Worm (Caenorhabditis elegans) whole organism, dauer: ENCODE results near the gene B0478.3.

ENCODE experiments used
- unc-62 ChIP-seq: sonication (generic microtip); optimal IDR thresholded peaks from 2 replicates; lab custom pipeline; 2017; ENCODE audit warnings: missing biosample characterization, missing genetic modification reagents, missing genetic modification characterization

The B0478.3 gene

DNA sequence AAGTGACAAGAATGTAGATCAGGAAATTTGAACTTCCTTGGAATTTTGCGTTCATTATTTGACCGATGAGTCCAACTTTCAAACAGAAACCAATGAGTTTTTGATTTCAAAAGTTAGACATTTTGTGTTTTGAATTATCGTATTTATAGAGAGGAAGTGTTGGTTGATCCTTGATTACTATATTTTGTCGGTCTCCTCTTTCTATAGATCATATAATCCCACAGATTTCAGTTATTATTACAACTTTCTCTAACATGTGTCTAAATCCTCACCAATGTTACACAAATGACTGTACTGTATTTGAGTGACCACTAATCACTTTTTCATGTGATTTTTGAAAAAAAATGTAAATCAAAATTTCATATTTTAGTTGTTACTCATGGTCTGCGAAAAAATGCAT, at the start of gene B0478.3:
Gene B0478.3, minus strand, starts transcription at position 101 of the 400 bp plus-strand sequence.
- TF ChIP-seq unc-62 (GFP tag; lab: Kevin White, UChicago) = no peak

ce11 chrIV:7012731-7013445, 48.5 kb upstream of the B0478.3 start:
- TF ChIP-seq unc-62 (GFP tag; lab: Kevin White, UChicago) = no peak

DNA sequence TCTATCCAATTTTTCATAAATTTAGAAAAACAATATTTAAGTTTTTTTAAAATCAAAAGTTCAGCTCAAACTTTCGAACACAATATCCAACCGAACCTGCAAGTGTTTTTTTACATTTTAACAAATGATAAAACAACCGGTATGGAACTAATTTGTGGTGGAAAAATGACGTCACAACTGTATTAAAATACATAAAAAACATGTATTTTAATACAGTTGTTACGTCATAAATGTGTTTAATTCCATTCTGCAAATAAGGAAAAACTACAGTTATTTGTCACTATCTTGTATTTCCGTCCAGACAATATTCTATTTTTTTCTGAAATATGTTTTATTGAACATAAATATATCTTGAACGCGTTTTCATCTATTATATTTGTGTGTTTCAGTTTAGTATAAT, 47.8 kb upstream of the B0478.3 start:
- no peak for TF ChIP-seq unc-62 (GFP tag; lab: Kevin White, UChicago)

ce11 chrIV:7011728-7012127, 47.3 kb upstream of the B0478.3 start, which contains the start of gene trxr-1:
trxr-1 (plus strand) TSS chrIV:7011954.
- no peak for TF ChIP-seq unc-62 (GFP tag; lab: Kevin White, UChicago)

- TF ChIP-seq unc-62 (GFP tag; lab: Kevin White, UChicago) = no peak
Measured at ce11 chrIV:7010835-7011234, 46.4 kb upstream of the B0478.3 start, which contains the start of gene C25A8.1. C25A8.1 (plus strand) TSS chrIV:7011135.

DNA sequence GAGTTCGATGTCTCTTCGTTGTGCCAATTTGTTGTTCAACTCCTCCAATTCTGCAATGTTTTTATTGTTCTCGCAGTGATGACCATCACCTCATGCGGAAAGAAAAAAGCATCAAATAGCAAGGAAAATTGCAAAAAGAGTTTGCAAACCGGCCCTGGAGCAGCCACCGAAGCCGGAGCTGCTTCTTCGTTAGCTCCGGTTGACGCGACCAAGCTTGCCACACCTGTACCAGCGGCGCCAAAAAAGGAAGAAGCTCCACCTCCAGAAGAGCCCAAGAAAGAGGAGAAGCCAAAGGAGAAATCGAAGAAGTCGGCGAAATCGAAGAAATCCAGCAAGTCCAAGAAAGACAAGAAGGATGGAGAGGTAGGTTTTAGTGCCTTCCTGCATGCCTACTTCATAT, 45.8 kb upstream of the B0478.3 start:
- TF ChIP-seq unc-62 (GFP tag; lab: Kevin White, UChicago) = no peak

DNA sequence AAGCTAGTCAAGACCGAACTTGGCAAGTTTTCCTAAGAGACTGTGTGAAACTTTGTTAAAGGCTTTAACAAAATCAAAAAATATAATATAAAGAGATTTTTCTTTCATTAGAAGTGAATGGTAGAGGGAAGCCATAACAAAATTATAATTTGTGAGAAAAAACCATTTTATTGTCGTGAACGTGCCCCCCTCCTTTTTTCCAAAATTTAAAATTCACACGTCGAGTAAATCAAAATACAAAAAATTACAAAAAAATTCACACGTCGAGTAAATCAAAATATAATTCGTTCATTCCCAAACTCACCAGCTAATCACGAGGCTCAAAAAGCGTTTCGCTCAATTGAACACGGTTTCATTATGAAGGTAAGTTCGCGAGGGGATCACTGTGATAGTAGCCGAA, 45.1 kb upstream of the B0478.3 start, which contains the start of gene C25A8.2:
Gene C25A8.2, plus strand, starts transcription at position 301 of the 400 bp plus-strand sequence.
- TF ChIP-seq unc-62 (GFP tag; lab: Kevin White, UChicago) = no peak

DNA sequence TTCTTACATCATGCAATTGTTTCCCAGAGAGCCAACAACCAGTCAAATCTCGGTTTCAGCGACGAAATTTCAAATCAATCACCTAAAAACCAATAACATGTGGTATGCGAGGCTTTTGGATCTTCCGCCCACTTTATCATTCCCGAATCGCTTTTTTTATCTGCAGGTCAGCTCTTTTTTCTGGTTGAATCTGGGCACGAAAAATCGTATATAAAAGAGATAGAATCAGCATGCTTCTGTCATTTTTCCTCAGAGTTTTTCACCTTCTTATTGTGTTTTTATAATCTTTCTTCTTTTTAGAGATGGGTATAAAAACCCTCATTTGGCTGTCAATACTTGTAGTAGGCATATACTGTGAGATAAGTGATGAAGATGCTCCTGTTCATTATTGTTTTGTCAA, 38.9 kb upstream of the B0478.3 start, which contains the start of gene cht-3:
Gene cht-3, plus strand, starts transcription at position 301 of the 400 bp plus-strand sequence.
- TF ChIP-seq unc-62 (GFP tag; lab: Kevin White, UChicago) = no peak

DNA sequence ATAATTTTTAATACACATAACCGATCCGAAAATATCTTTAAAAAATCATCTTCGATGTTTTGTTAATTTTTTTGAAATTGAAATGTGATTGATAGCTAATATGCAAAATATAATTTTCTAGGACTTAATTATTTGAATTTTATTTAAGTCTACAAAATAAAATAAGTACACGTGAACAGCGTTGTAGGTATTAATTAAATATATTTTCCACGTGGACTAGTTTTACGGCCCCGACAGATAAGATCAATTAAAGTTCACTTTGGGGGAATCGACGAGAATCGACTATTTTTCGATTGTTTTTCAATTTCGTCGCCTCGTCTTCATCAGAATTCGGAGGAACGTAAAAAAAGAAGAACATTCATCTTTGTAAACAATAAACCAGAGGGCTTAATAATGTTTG, 34.8 kb upstream of the B0478.3 start, which contains the start of gene C25A8.5:
Gene C25A8.5, plus strand, starts transcription at position 301 of the 400 bp plus-strand sequence.
- TF ChIP-seq unc-62 (GFP tag; lab: Kevin White, UChicago) = no peak

DNA sequence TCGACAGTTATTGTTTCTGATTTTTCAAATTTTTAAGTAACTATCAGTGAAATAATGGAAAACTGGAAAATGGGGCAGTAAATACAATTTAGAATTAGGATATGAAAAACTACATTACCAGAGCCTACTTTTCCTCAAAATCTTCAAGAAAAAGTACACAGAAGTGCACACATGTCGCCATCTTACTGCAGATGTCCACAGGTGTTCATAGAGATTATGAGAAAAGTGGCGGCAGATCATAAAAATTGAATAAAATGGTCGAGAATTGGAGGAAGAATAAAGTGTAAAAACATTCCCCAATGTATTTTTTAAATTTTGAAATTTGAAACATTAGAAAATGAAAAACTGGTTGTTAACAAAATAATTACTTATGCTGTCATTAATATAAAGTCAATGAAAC, 33.5 kb upstream of the B0478.3 start:
- TF ChIP-seq unc-62 (GFP tag; lab: Kevin White, UChicago) = no peak

- TF ChIP-seq unc-62 (GFP tag; lab: Kevin White, UChicago) = no peak
Measured at ce11 chrIV:6991070-6991469, 26.7 kb upstream of the B0478.3 start.

DNA sequence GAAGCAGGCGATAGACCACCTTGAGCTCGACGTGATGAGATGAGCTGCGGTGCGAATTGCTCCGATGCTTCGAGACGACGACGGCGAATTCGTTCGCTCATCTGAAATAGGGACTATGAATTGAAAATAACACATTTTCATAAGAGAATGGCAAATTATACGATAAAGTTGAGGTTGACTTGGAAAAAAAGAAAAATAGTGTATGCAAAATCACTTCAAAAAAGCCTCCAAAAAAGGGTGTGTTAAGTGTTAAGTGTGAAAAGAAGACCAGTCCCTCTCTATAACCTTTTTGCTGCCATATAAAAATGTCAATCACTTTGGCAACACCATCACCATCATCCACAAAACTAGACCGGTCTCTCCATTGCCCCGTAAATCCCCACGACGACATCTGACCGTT, 22.4 kb upstream of the B0478.3 start, which contains the start of gene prkl-1:
Gene prkl-1, minus strand, starts transcription at position 101 of the 400 bp plus-strand sequence.
- no peak for TF ChIP-seq unc-62 (GFP tag; lab: Kevin White, UChicago)

ce11 chrIV:6984449-6985380, 20.3 kb upstream of the B0478.3 start:
- TF ChIP-seq unc-62 (GFP tag; lab: Kevin White, UChicago) = no peak

ce11 chrIV:6978625-6979024, 14.2 kb upstream of the B0478.3 start:
- no peak for TF ChIP-seq unc-62 (GFP tag; lab: Kevin White, UChicago)

DNA sequence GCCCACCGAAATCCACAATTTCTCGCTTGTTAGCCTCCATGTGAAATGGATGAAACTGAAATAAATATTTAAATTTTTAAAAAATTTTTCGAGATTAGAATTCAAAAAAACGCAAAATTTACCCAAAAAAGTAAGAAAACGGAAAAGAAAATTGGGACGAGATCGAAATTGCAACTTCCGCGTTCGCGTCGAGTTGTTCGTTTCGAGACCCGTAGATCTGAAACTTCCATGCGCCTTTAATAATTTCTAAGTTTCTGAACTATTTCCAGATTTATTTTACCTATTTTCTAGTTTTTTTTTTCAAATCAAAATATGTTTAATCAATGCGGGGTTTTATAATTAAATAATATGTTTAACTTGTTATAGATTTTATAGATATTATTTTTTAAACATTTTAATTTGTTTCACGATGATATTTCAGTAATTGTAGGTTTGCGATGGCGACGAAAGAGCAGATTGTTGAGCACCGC, 12.7 kb upstream of the B0478.3 start, which contains the start of the genes pgl-1 and him-3:
Gene pgl-1, minus strand, starts transcription at position 230 of the 470 bp plus-strand sequence.
Gene him-3, plus strand, starts transcription at position 420 of the 470 bp plus-strand sequence.
- TF ChIP-seq unc-62 (GFP tag; lab: Kevin White, UChicago) = no peak
